Worm (Caenorhabditis elegans) whole organism, mixed stage, embryonic: ENCODE results near the gene Y51A2D.18.
"Not testable (repeated sequence)": the region's sequence is repeated elsewhere in the genome, so short reads cannot be mapped to it uniquely, and the experiment has no call there.

ENCODE experiments used
- M03D4.4 ChIP-seq: sonication (generic microtip); optimal IDR thresholded peaks from 2 replicates; lab custom pipeline; 2017; ENCODE audit warnings: mild to moderate bottlenecking, missing genetic modification characterization, missing compliant biosample characterization
- ceh-39 ChIP-seq: fragments of 150-350 bp; optimal IDR thresholded peaks from 2 replicates; lab custom pipeline; 2014; ENCODE audit warnings: missing biosample characterization, missing genetic modification characterization
- ceh-83 ChIP-seq: fragments of 200-800 bp; sonication (Bioruptor generic); optimal IDR thresholded peaks from 2 replicates; lab custom pipeline; 2018; ENCODE audit warnings: mild to moderate bottlenecking, missing genetic modification characterization, missing compliant biosample characterization
- ces-1 ChIP-seq: fragments of 150-350 bp; optimal IDR thresholded peaks from 2 replicates; lab custom pipeline; 2014; ENCODE audit warnings: missing biosample characterization, missing genetic modification reagents, missing genetic modification characterization
- elt-1 ChIP-seq: sonication (generic microtip); optimal IDR thresholded peaks from 2 replicates; lab custom pipeline; 2017; ENCODE audit warnings: missing genetic modification characterization, mild to moderate bottlenecking, missing compliant biosample characterization, antibody characterized with exemption, moderate library complexity, borderline replicate concordance; ENCODE audit not compliant: insufficient read depth
- elt-3 ChIP-seq: fragments of 150-350 bp; optimal IDR thresholded peaks from 2 replicates; lab custom pipeline; 2014; ENCODE audit warnings: missing biosample characterization, missing genetic modification characterization
- flh-1 ChIP-seq: fragments of 200-800 bp; sonication (Bioruptor generic); optimal IDR thresholded peaks from 2 replicates; lab custom pipeline; 2018; ENCODE audit warnings: mild to moderate bottlenecking, missing genetic modification characterization, moderate library complexity, missing compliant biosample characterization
- ham-2 ChIP-seq: fragments of 200-800 bp; sonication (Bioruptor generic); optimal IDR thresholded peaks from 2 replicates; lab custom pipeline; 2018; ENCODE audit warnings: mild to moderate bottlenecking, missing genetic modification characterization, missing compliant biosample characterization
- hlh-1 ChIP-seq: fragments of 150-350 bp; optimal IDR thresholded peaks from 2 replicates; lab custom pipeline; 2014; ENCODE audit warnings: missing biosample characterization, missing genetic modification reagents, missing genetic modification characterization
- lin-13 ChIP-seq: fragments of 150-350 bp; optimal IDR thresholded peaks from 2 replicates; lab custom pipeline; 2014; ENCODE audit warnings: missing biosample characterization, missing genetic modification characterization
- lin-32 ChIP-seq: fragments of 200-800 bp; sonication (Bioruptor generic); optimal IDR thresholded peaks from 2 replicates; lab custom pipeline; 2018; ENCODE audit warnings: mild to moderate bottlenecking, missing genetic modification characterization, missing compliant biosample characterization
- lsy-2 ChIP-seq: fragments of 150-350 bp; optimal IDR thresholded peaks from 2 replicates; lab custom pipeline; 2014; ENCODE audit warnings: missing biosample characterization, missing genetic modification characterization
- mab-5 ChIP-seq: fragments of 150-350 bp; optimal IDR thresholded peaks from 2 replicates; lab custom pipeline; 2014; ENCODE audit warnings: missing biosample characterization, missing genetic modification characterization
- mep-1 ChIP-seq: fragments of 150-350 bp; optimal IDR thresholded peaks from 2 replicates; lab custom pipeline; 2017; ENCODE audit warnings: missing biosample characterization, missing genetic modification reagents, missing genetic modification characterization, inconsistent platforms
- mls-2 ChIP-seq: sonication (generic microtip); optimal IDR thresholded peaks from 2 replicates; lab custom pipeline; 2016; ENCODE audit warnings: mild to moderate bottlenecking, missing genetic modification characterization, moderate library complexity, missing compliant biosample characterization
- nhr-12 ChIP-seq: fragments of 150-350 bp; optimal IDR thresholded peaks from 2 replicates; lab custom pipeline; 2014; ENCODE audit warnings: missing biosample characterization, missing genetic modification characterization
- nhr-2 ChIP-seq: fragments of 150-350 bp; optimal IDR thresholded peaks from 2 replicates; lab custom pipeline; 2014; ENCODE audit warnings: missing biosample characterization, missing genetic modification characterization
- nhr-237 ChIP-seq: fragments of 150-350 bp; optimal IDR thresholded peaks from 2 replicates; lab custom pipeline; 2014; ENCODE audit warnings: missing biosample characterization, missing genetic modification characterization
- nhr-28 ChIP-seq: fragments of 150-350 bp; optimal IDR thresholded peaks from 2 replicates; lab custom pipeline; 2014; ENCODE audit warnings: missing biosample characterization, missing genetic modification characterization
- nhr-76 ChIP-seq: sonication (generic microtip); optimal IDR thresholded peaks from 2 replicates; lab custom pipeline; 2017; ENCODE audit warnings: missing biosample characterization, missing genetic modification characterization
- pha-4 ChIP-seq: fragments of 150-350 bp; optimal IDR thresholded peaks from 2 replicates; lab custom pipeline; 2018; ENCODE audit warnings: missing biosample characterization, missing genetic modification reagents, missing genetic modification characterization
- sem-2 ChIP-seq: fragments of 200-800 bp; sonication (Bioruptor generic); optimal IDR thresholded peaks from 2 replicates; lab custom pipeline; 2018; ENCODE audit warnings: mild to moderate bottlenecking, missing genetic modification characterization, missing compliant biosample characterization
- snpc-4 ChIP-seq: fragments of 150-350 bp; optimal IDR thresholded peaks from 2 replicates; lab custom pipeline; 2014; ENCODE audit warnings: missing biosample characterization, missing genetic modification characterization
- sptf-1 ChIP-seq: sonication (generic microtip); optimal IDR thresholded peaks from 2 replicates; lab custom pipeline; 2017; ENCODE audit warnings: mild to moderate bottlenecking, missing genetic modification characterization, moderate library complexity, missing compliant biosample characterization
- unc-120 ChIP-seq: sonication (generic microtip); optimal IDR thresholded peaks from 2 replicates; lab custom pipeline; 2017; ENCODE audit warnings: missing genetic modification characterization, missing compliant biosample characterization; ENCODE audit not compliant: poor library complexity, severe bottlenecking
- unc-39 ChIP-seq: fragments of 150-350 bp; optimal IDR thresholded peaks from 2 replicates; lab custom pipeline; 2014; ENCODE audit warnings: missing biosample characterization, missing genetic modification characterization
- zip-8 ChIP-seq: fragments of 150-350 bp; optimal IDR thresholded peaks from 2 replicates; lab custom pipeline; 2014; ENCODE audit warnings: missing biosample characterization, missing genetic modification characterization
- ztf-11 ChIP-seq: fragments of 150-350 bp; optimal IDR thresholded peaks from 2 replicates; lab custom pipeline; 2014; ENCODE audit warnings: missing biosample characterization, missing genetic modification characterization

Gene Y51A2D.18

ce11 chrV:18444118-18444517, 42.9 kb downstream of the Y51A2D.18 start, which contains the start of gene ZK228.1:
TSS of gene ZK228.1 (plus strand) at chrV:18444418.
- no peak for TF ChIP-seq unc-120 (tag; lab: Kevin White, UChicago)
- no peak for TF ChIP-seq nhr-76

- not testable (repeated sequence) for TF ChIP-seq nhr-28; unc-39; snpc-4 (tag; lab: Kevin White, UChicago)
- TF ChIP-seq, all 35 proteins: peak for 0; not testable (repeated sequence) for 35
Measured at ce11 chrV:18439469-18439868, 47.6 kb downstream of the Y51A2D.18 start, which contains the start of gene ZK262.9. TSS of gene ZK262.9 (plus strand) at chrV:18439769.

- TF ChIP-seq mls-2 (tag; lab: Kevin White, UChicago) (no peak), pha-4 (tag; lab: Kevin White, UChicago) (no peak), elt-3 (tag; lab: Kevin White, UChicago) (no peak), elt-1 (tag; lab: Kevin White, UChicago) (no peak), nhr-12 (tag; lab: Kevin White, UChicago) (no peak), mab-5 (tag; lab: Kevin White, UChicago) (no peak), lin-13 (no peak), nhr-237 (tag; lab: Kevin White, UChicago) (no peak), lin-32 (no peak), nhr-2 (no peak), ceh-83 (GFP tag; lab: Kevin White, UChicago) (no peak), flh-1 (GFP tag; lab: Kevin White, UChicago) (no peak), M03D4.4 (tag; lab: Kevin White, UChicago) (no peak), lsy-2 (tag; lab: Kevin White, UChicago) (no peak), unc-120 (tag; lab: Kevin White, UChicago) (no peak)
Measured at ce11 chrV:18438081-18438480, 49.0 kb downstream of the Y51A2D.18 start, which contains the start of gene ZK262.8. TSS of gene ZK262.8 (plus strand) at chrV:18438381.

ce11 chrV:18434961-18435360, 52.1 kb downstream of the Y51A2D.18 start, which contains the start of gene ZK262.20:
TSS of gene ZK262.20 (minus strand) at chrV:18435061.
- TF ChIP-seq unc-120 (tag; lab: Kevin White, UChicago) (no peak), zip-8 (tag; lab: Kevin White, UChicago) (no peak), sptf-1 (tag; lab: Kevin White, UChicago) (no peak), ces-1 (GFP tag; lab: Kevin White, UChicago) (no peak), unc-39 (no peak), ceh-83 (GFP tag; lab: Kevin White, UChicago) (no peak), elt-1 (tag; lab: Kevin White, UChicago) (no peak), mab-5 (tag; lab: Kevin White, UChicago) (no peak), lsy-2 (tag; lab: Kevin White, UChicago) (no peak), M03D4.4 (tag; lab: Kevin White, UChicago) (no peak), pha-4 (tag; lab: Kevin White, UChicago) (no peak), nhr-237 (tag; lab: Kevin White, UChicago) (no peak)

- TF ChIP-seq ceh-83 (GFP tag; lab: Kevin White, UChicago) (no peak), nhr-2 (no peak), hlh-1 (tag; lab: Kevin White, UChicago) (no peak), ham-2 (GFP tag; lab: Kevin White, UChicago) (no peak), M03D4.4 (tag; lab: Kevin White, UChicago) (no peak), ces-1 (GFP tag; lab: Kevin White, UChicago) (no peak), ztf-11 (tag; lab: Kevin White, UChicago) (no peak), mep-1 (tag; lab: Kevin White, UChicago) (no peak), flh-1 (GFP tag; lab: Kevin White, UChicago) (no peak), ceh-39 (tag; lab: Kevin White, UChicago) (no peak), lsy-2 (tag; lab: Kevin White, UChicago) (no peak), nhr-237 (tag; lab: Kevin White, UChicago) (no peak), lin-32 (no peak), unc-39 (no peak), lin-13 (no peak), mab-5 (tag; lab: Kevin White, UChicago) (no peak), sem-2 (GFP tag; lab: Kevin White, UChicago) (no peak)
Measured at ce11 chrV:18431450-18431849, 55.6 kb downstream of the Y51A2D.18 start, which contains the start of gene srw-82. TSS of gene srw-82 (plus strand) at chrV:18431750.
